Fruit fly (Drosophila melanogaster) whole organism, prepupa: ENCODE results near the gene Tim9b.

Experiments used
- CG11294 ChIP-seq: fragments of 200-800 bp; sonication (Bioruptor generic); IDR thresholded peaks from 2 replicates; pipeline ENCODE4 v1.3.6; 2022; ENCODE audit warnings: missing biosample characterization, missing genetic modification characterization
- CG11762 ChIP-seq: fragments of 200-800 bp; sonication (Bioruptor generic); optimal IDR thresholded peaks from 3 replicates; lab custom pipeline; 2016; ENCODE audit warnings: missing biosample characterization, missing genetic modification characterization; ENCODE audit not compliant: insufficient read depth
- CG11902 ChIP-seq: fragments of 200-800 bp; sonication (Bioruptor generic); optimal IDR thresholded peaks from 3 replicates; lab custom pipeline; 2016; ENCODE audit warnings: missing biosample characterization, missing genetic modification characterization
- CG16779 ChIP-seq: fragments of 200-800 bp; sonication (Bioruptor generic); optimal IDR thresholded peaks from 3 replicates; lab custom pipeline; 2017; ENCODE audit warnings: missing biosample characterization, mild to moderate bottlenecking, missing genetic modification characterization
- CG3032 ChIP-seq: fragments of 200-800 bp; optimal IDR thresholded peaks from 2 replicates; lab custom pipeline; 2019; ENCODE audit warnings: missing biosample characterization, mild to moderate bottlenecking, missing genetic modification characterization, moderate library complexity
- CG31627 ChIP-seq: fragments of 200-800 bp; sonication (Bioruptor generic); optimal IDR thresholded peaks from 3 replicates; lab custom pipeline; 2016; ENCODE audit warnings: missing biosample characterization, missing genetic modification characterization
- CG32006 ChIP-seq: fragments of 200-800 bp; sonication (Bioruptor generic); optimal IDR thresholded peaks from 3 replicates; lab custom pipeline; 2017; ENCODE audit warnings: missing biosample characterization, mild to moderate bottlenecking, missing genetic modification characterization
- CG6163 ChIP-seq: fragments of 200-800 bp; sonication (Bioruptor generic); IDR thresholded peaks from 3 replicates; pipeline ENCODE4 v1.3.6; 2022; ENCODE audit warnings: missing biosample characterization, missing genetic modification characterization
- CG6276 ChIP-seq: fragments of 200-800 bp; sonication (Bioruptor generic); optimal IDR thresholded peaks from 2 replicates; lab custom pipeline; 2017; ENCODE audit warnings: missing biosample characterization, mild to moderate bottlenecking, missing genetic modification characterization
- CG6854 ChIP-seq: fragments of 200-800 bp; sonication (Bioruptor generic); optimal IDR thresholded peaks from 2 replicates; lab custom pipeline; 2017; ENCODE audit warnings: missing biosample characterization, mild to moderate bottlenecking, missing genetic modification characterization
- CG7368 ChIP-seq: fragments of 200-800 bp; sonication (Bioruptor generic); optimal IDR thresholded peaks from 3 replicates; lab custom pipeline; 2016; ENCODE audit warnings: missing biosample characterization, missing genetic modification characterization
- CG8319 ChIP-seq: fragments of 200-800 bp; sonication (Bioruptor generic); optimal IDR thresholded peaks from 3 replicates; lab custom pipeline; 2016; ENCODE audit warnings: missing biosample characterization, missing genetic modification characterization
- CG8632 ChIP-seq: fragments of 200-800 bp; sonication (Bioruptor generic); optimal IDR thresholded peaks from 3 replicates; lab custom pipeline; 2016; ENCODE audit warnings: missing biosample characterization, missing genetic modification characterization
- CG9139 ChIP-seq: fragments of 200-800 bp; sonication (Bioruptor generic); optimal IDR thresholded peaks from 3 replicates; lab custom pipeline; 2017; ENCODE audit warnings: missing biosample characterization, mild to moderate bottlenecking, missing genetic modification characterization
- Eip78C ChIP-seq: fragments of 200-800 bp; sonication (Bioruptor generic); peaks from one replicate; lab custom pipeline; 2016; ENCODE audit warnings: missing biosample characterization, missing genetic modification characterization
- Eip93F ChIP-seq: fragments of 200-800 bp; sonication (Bioruptor generic); optimal IDR thresholded peaks from 2 replicates; lab custom pipeline; 2016; ENCODE audit warnings: missing biosample characterization, mild to moderate bottlenecking, missing genetic modification characterization
- Ets21C ChIP-seq: fragments of 200-800 bp; sonication (Bioruptor generic); optimal IDR thresholded peaks from 3 replicates; lab custom pipeline; 2016; ENCODE audit warnings: missing biosample characterization, missing genetic modification characterization
- Ets96B ChIP-seq: fragments of 200-800 bp; optimal IDR thresholded peaks from 2 replicates; lab custom pipeline; 2019; ENCODE audit warnings: missing biosample characterization, mild to moderate bottlenecking, missing genetic modification characterization, moderate library complexity
- Hr39 ChIP-seq: fragments of 200-800 bp; sonication (Bioruptor generic); optimal IDR thresholded peaks from 2 replicates; lab custom pipeline; 2016; ENCODE audit warnings: missing biosample characterization, missing genetic modification characterization
- Met ChIP-seq: fragments of 200-800 bp; sonication (Bioruptor generic); optimal IDR thresholded peaks from 3 replicates; lab custom pipeline; 2016; ENCODE audit warnings: missing biosample characterization, missing genetic modification characterization
- OdsH ChIP-seq: fragments of 200-800 bp; sonication (Bioruptor generic); optimal IDR thresholded peaks from 3 replicates; lab custom pipeline; 2016; ENCODE audit warnings: missing biosample characterization, missing genetic modification characterization
- Smox ChIP-seq: fragments of 200-800 bp; sonication (Bioruptor generic); optimal IDR thresholded peaks from 3 replicates; lab custom pipeline; 2016; ENCODE audit warnings: missing biosample characterization, missing genetic modification characterization
- Sox102F ChIP-seq: fragments of 200-800 bp; sonication (Bioruptor generic); optimal IDR thresholded peaks from 2 replicates; lab custom pipeline; 2016; ENCODE audit warnings: missing biosample characterization, mild to moderate bottlenecking, missing genetic modification characterization
- Sox14 ChIP-seq: fragments of 200-800 bp; sonication (Bioruptor generic); optimal IDR thresholded peaks from 3 replicates; lab custom pipeline; 2016; ENCODE audit warnings: missing biosample characterization, missing genetic modification characterization
- Sox15 ChIP-seq: fragments of 200-800 bp; sonication (Bioruptor generic); optimal IDR thresholded peaks from 3 replicates; lab custom pipeline; 2016; ENCODE audit warnings: missing biosample characterization, missing genetic modification characterization
- achi ChIP-seq: fragments of 200-800 bp; sonication (Bioruptor generic); optimal IDR thresholded peaks from 3 replicates; lab custom pipeline; 2016; ENCODE audit warnings: missing biosample characterization, missing genetic modification characterization
- dac ChIP-seq: fragments of 200-800 bp; sonication (Bioruptor generic); optimal IDR thresholded peaks from 2 replicates; lab custom pipeline; 2017; ENCODE audit warnings: missing biosample characterization, mild to moderate bottlenecking, missing genetic modification characterization
- dsx ChIP-seq: fragments of 200-800 bp; optimal IDR thresholded peaks from 3 replicates; lab custom pipeline; 2019; ENCODE audit warnings: missing biosample characterization, mild to moderate bottlenecking, missing genetic modification characterization, moderate library complexity; ENCODE audit not compliant: poor library complexity, severe bottlenecking
- esn ChIP-seq: fragments of 200-800 bp; sonication (Bioruptor generic); optimal IDR thresholded peaks from 2 replicates; lab custom pipeline; 2016; ENCODE audit warnings: missing biosample characterization, mild to moderate bottlenecking, missing genetic modification characterization, moderate library complexity
- fd59A ChIP-seq: fragments of 200-800 bp; sonication (Bioruptor generic); optimal IDR thresholded peaks from 2 replicates; lab custom pipeline; 2017; ENCODE audit warnings: missing biosample characterization, mild to moderate bottlenecking, missing genetic modification characterization, missing genetic modification reagents
- fkh ChIP-seq: fragments of 200-800 bp; sonication (Bioruptor generic); optimal IDR thresholded peaks from 3 replicates; lab custom pipeline; 2017; ENCODE audit warnings: missing biosample characterization, mild to moderate bottlenecking, missing genetic modification characterization, moderate library complexity
- lz ChIP-seq: fragments of 200-800 bp; sonication (Bioruptor generic); optimal IDR thresholded peaks from 3 replicates; lab custom pipeline; 2016; ENCODE audit warnings: missing biosample characterization, missing genetic modification characterization
- pdm3 ChIP-seq: fragments of 200-800 bp; sonication (Bioruptor generic); optimal IDR thresholded peaks from 3 replicates; lab custom pipeline; 2016; ENCODE audit warnings: missing biosample characterization, missing genetic modification characterization
- spab ChIP-seq: fragments of 200-800 bp; sonication (Bioruptor generic); optimal IDR thresholded peaks from 2 replicates; lab custom pipeline; 2017; ENCODE audit warnings: missing biosample characterization, mild to moderate bottlenecking, missing genetic modification characterization, missing genetic modification reagents
- svp ChIP-seq: fragments of 200-800 bp; sonication (Bioruptor generic); peaks from one replicate; lab custom pipeline; 2016; ENCODE audit warnings: missing biosample characterization, missing genetic modification characterization
- vri ChIP-seq: fragments of 200-800 bp; sonication (Bioruptor generic); optimal IDR thresholded peaks from 3 replicates; lab custom pipeline; 2016; ENCODE audit warnings: missing biosample characterization, mild to moderate bottlenecking, missing genetic modification characterization

Tim9b gene

dm6 chrX:19613473-19613872 lies 4.9 kb downstream of the Tim9b start (continued):
- no peak for TF ChIP-seq pdm3 (GFP tag; lab: Kevin White, UChicago)
- no peak for TF ChIP-seq dsx (GFP tag; lab: Kevin White, UChicago)
- TF ChIP-seq OdsH (GFP tag; lab: Kevin White, UChicago): no peak
- no peak for TF ChIP-seq CG16779 (tag; lab: Kevin White, UChicago)
- no peak for TF ChIP-seq CG7368 (GFP tag; lab: Kevin White, UChicago)
- no peak for TF ChIP-seq CG32006 (GFP tag; lab: Kevin White, UChicago)
- no peak for TF ChIP-seq Sox14
- no peak for TF ChIP-seq Hr39
- no peak for TF ChIP-seq fd59A (GFP tag; lab: Kevin White, UChicago)
- TF ChIP-seq CG8632 (GFP tag; lab: Kevin White, UChicago): no peak
- no peak for TF ChIP-seq CG11762
- no peak for TF ChIP-seq dac (GFP tag; lab: Kevin White, UChicago)
- no peak for TF ChIP-seq CG6276 (GFP tag; lab: Kevin White, UChicago)
- no peak for TF ChIP-seq CG11902
- no peak for TF ChIP-seq achi (GFP tag; lab: Kevin White, UChicago)
- peak; percentile 70 for TF ChIP-seq esn (GFP tag; lab: Kevin White, UChicago)
- TF ChIP-seq, all 60 proteins: peak for 9

dm6 chrX:19611226-19611625 lies 7.1 kb downstream of the Tim9b start, which contains the start of the genes Shawn and Tyler:
Shawn (plus strand) TSS chrX:19611526.
Tyler (plus strand) TSS chrX:19611526.
- TF ChIP-seq Smox (GFP tag; lab: Kevin White, UChicago): no peak
- TF ChIP-seq Eip93F (GFP tag; lab: Kevin White, UChicago): no peak
- TF ChIP-seq Ets21C (GFP tag; lab: Kevin White, UChicago): no peak
- TF ChIP-seq CG16779 (tag; lab: Kevin White, UChicago): no peak
- TF ChIP-seq CG8319 (GFP tag; lab: Kevin White, UChicago): no peak
- TF ChIP-seq esn (GFP tag; lab: Kevin White, UChicago): no peak
- no peak for TF ChIP-seq CG31627 (GFP tag; lab: Kevin White, UChicago)
- TF ChIP-seq CG7368 (GFP tag; lab: Kevin White, UChicago): no peak
- TF ChIP-seq CG6276 (GFP tag; lab: Kevin White, UChicago): no peak
- no peak for TF ChIP-seq CG6854
- TF ChIP-seq vri (GFP tag; lab: Kevin White, UChicago): no peak
- TF ChIP-seq CG3032 (tag; lab: Kevin White, UChicago): no peak

- no peak for TF ChIP-seq CG16779 (tag; lab: Kevin White, UChicago)
- peak; percentile 57 for TF ChIP-seq vri (GFP tag; lab: Kevin White, UChicago)
- peak; percentile 77 for TF ChIP-seq fkh
- TF ChIP-seq achi (GFP tag; lab: Kevin White, UChicago): no peak
- TF ChIP-seq Eip78C: peak; percentile 18
- TF ChIP-seq, all 60 proteins: peak for 3
These were observed 10.2 kb downstream of the Tim9b start for dm6 chrX:19608042-19608609.

dm6 chrX:19606971-19607370 lies 11.4 kb downstream of the Tim9b start:
- TF ChIP-seq svp (GFP tag; lab: Kevin White, UChicago): peak; percentile 77
- TF ChIP-seq CG6163 (GFP tag; lab: Robert Waterston, UW): no peak

dm6 chrX:19606558-19606957 lies 11.8 kb downstream of the Tim9b start:
- TF ChIP-seq Ets96B (tag; lab: Kevin White, UChicago): no peak
- no peak for TF ChIP-seq Met (GFP tag; lab: Kevin White, UChicago)
- TF ChIP-seq CG11902: no peak
- no peak for TF ChIP-seq Sox15 (GFP tag; lab: Kevin White, UChicago)
- TF ChIP-seq dac (GFP tag; lab: Kevin White, UChicago): no peak
- TF ChIP-seq lz: no peak
- TF ChIP-seq CG9139 (GFP tag; lab: Kevin White, UChicago): no peak
- no peak for TF ChIP-seq Sox102F (GFP tag; lab: Kevin White, UChicago)
- no peak for TF ChIP-seq CG11294 (GFP tag; lab: Robert Waterston, UW)
- no peak for TF ChIP-seq spab
